Worm (Caenorhabditis elegans) whole organism, L4 larva: ENCODE measurements around the gene F22B7.3.

Source experiments
- F10B5.3 ChIP-seq: sonication (generic microtip); optimal IDR thresholded peaks from 2 replicates; lab custom pipeline; 2016; ENCODE audit warnings: mild to moderate bottlenecking, missing genetic modification characterization, missing compliant biosample characterization
- F49E8.2 ChIP-seq: sonication (generic microtip); optimal IDR thresholded peaks from 2 replicates; lab custom pipeline; 2016; ENCODE audit warnings: missing compliant biosample characterization, mild to moderate bottlenecking, missing genetic modification characterization, borderline replicate concordance
- T20F7.1 ChIP-seq: fragments of 200-800 bp; sonication (Bioruptor generic); optimal IDR thresholded peaks from 2 replicates; lab custom pipeline; 2018; ENCODE audit warnings: mild to moderate bottlenecking, missing genetic modification characterization, missing compliant biosample characterization
- ZK337.2 ChIP-seq: fragments of 200-800 bp; sonication (Bioruptor generic); IDR thresholded peaks from 2 replicates; pipeline ENCODE4 v1.3.6; 2022; ENCODE audit warnings: missing genetic modification reagents, missing genetic modification characterization, missing compliant biosample characterization
- aha-1 ChIP-seq: fragments of 150-350 bp; peaks from one replicate; lab custom pipeline; 2014; ENCODE audit warnings: missing biosample characterization, missing genetic modification characterization
- attf-4 ChIP-seq: sonication (generic microtip); optimal IDR thresholded peaks from 3 replicates; lab custom pipeline; 2017; ENCODE audit warnings: missing biosample characterization, missing genetic modification characterization
- ceh-20 ChIP-seq: fragments of 200-800 bp; sonication (Bioruptor generic); IDR thresholded peaks from 2 replicates; pipeline ENCODE4 v1.3.6; 2022; ENCODE audit warnings: missing genetic modification reagents, missing genetic modification characterization, missing compliant biosample characterization
- ceh-28 ChIP-seq: fragments of 150-350 bp; optimal IDR thresholded peaks from 2 replicates; lab custom pipeline; 2014; ENCODE audit warnings: missing biosample characterization, missing genetic modification reagents, missing genetic modification characterization
- ceh-44 ChIP-seq: fragments of 200-800 bp; sonication (Bioruptor generic); IDR thresholded peaks from 2 replicates; pipeline ENCODE4 v1.3.6; 2022; ENCODE audit warnings: missing genetic modification reagents, missing genetic modification characterization, missing compliant biosample characterization
- daf-16 ChIP-seq, 3 experiments: sonication (generic microtip); optimal IDR thresholded peaks; 2 replicates each; lab custom pipeline; 2016 to 2017; ENCODE audit warnings: missing genetic modification characterization in 3 of 3, missing genetic modification reagents in 3 of 3, mild to moderate bottlenecking in 2 of 3, missing compliant biosample characterization in 2 of 3, missing biosample characterization in 1 of 3, moderate library complexity in 1 of 3
- dmd-6 ChIP-seq: fragments of 200-800 bp; sonication (Bioruptor generic); IDR thresholded peaks from 2 replicates; pipeline ENCODE4 v1.3.6; 2022; ENCODE audit warnings: missing genetic modification reagents, missing genetic modification characterization, missing compliant biosample characterization
- dpl-1 ChIP-seq: fragments of 150-350 bp; optimal IDR thresholded peaks from 2 replicates; lab custom pipeline; 2014; ENCODE audit warnings: missing biosample characterization, missing genetic modification reagents, missing genetic modification characterization
- duxl-1 ChIP-seq: sonication (generic microtip); optimal IDR thresholded peaks from 2 replicates; lab custom pipeline; 2016; ENCODE audit warnings: mild to moderate bottlenecking, missing genetic modification characterization, moderate library complexity, missing compliant biosample characterization; ENCODE audit not compliant: poor library complexity
- dve-1 ChIP-seq: sonication (generic microtip); optimal IDR thresholded peaks from 2 replicates; lab custom pipeline; 2017; ENCODE audit warnings: antibody characterized with exemption, mild to moderate bottlenecking, missing genetic modification characterization, missing compliant biosample characterization; ENCODE audit not compliant: insufficient read depth
- hlh-11 ChIP-seq: fragments of 200-800 bp; sonication (Bioruptor generic); optimal IDR thresholded peaks from 2 replicates; lab custom pipeline; 2018; ENCODE audit warnings: mild to moderate bottlenecking, missing genetic modification characterization, missing compliant biosample characterization
- hlh-30 ChIP-seq: sonication (generic microtip); optimal IDR thresholded peaks from 2 replicates; lab custom pipeline; 2017; ENCODE audit warnings: antibody characterized with exemption, mild to moderate bottlenecking, missing genetic modification characterization, missing compliant biosample characterization; ENCODE audit not compliant: insufficient read depth
- lim-7 ChIP-seq: fragments of 200-800 bp; sonication (Bioruptor generic); IDR thresholded peaks from 2 replicates; pipeline ENCODE4 v1.3.6; 2022; ENCODE audit warnings: missing genetic modification characterization, missing compliant biosample characterization
- lin-1 ChIP-seq: fragments of 200-800 bp; sonication (Bioruptor generic); IDR thresholded peaks from 2 replicates; pipeline ENCODE4 v1.3.6; 2022; ENCODE audit warnings: missing genetic modification reagents, missing genetic modification characterization, missing compliant biosample characterization
- lin-15B ChIP-seq: fragments of 150-350 bp; sonication (generic microtip); optimal IDR thresholded peaks from 3 replicates; lab custom pipeline; 2014; ENCODE audit warnings: missing biosample characterization, missing genetic modification characterization
- lin-39 ChIP-seq: fragments of 150-350 bp; optimal IDR thresholded peaks from 2 replicates; lab custom pipeline; 2014; ENCODE audit warnings: missing biosample characterization, missing genetic modification reagents, missing genetic modification characterization
- lir-3 ChIP-seq: sonication (generic microtip); optimal IDR thresholded peaks from 2 replicates; lab custom pipeline; 2016; ENCODE audit warnings: mild to moderate bottlenecking, missing genetic modification characterization, missing compliant biosample characterization
- lsy-2 ChIP-seq, 2 experiments: fragments of 150-350 bp in 1 of 2; sonication (generic microtip) in 1 of 2; optimal IDR thresholded peaks; 2 replicates each; lab custom pipeline; 2014 to 2017; ENCODE audit warnings: missing biosample characterization in 2 of 2, missing genetic modification characterization in 2 of 2
- madf-5 ChIP-seq, 2 experiments: fragments of 200-800 bp; sonication (Bioruptor generic); IDR thresholded peaks; 2 replicates each; pipeline ENCODE4 v1.3.6; 2022; ENCODE audit warnings: missing compliant biosample characterization in 2 of 2, missing genetic modification characterization in 2 of 2
- mdl-1 ChIP-seq, 2 experiments: fragments of 150-350 bp in 1 of 2; sonication (generic microtip) in 1 of 2; optimal IDR thresholded peaks; 2 replicates each; lab custom pipeline; 2014 to 2017; ENCODE audit warnings: missing biosample characterization in 2 of 2, missing genetic modification characterization in 2 of 2
- mxl-2 ChIP-seq: fragments of 200-800 bp; sonication (Bioruptor generic); conservative IDR thresholded peaks from 2 replicates; pipeline ENCODE4 v1.3.6; 2022; ENCODE audit warnings: missing genetic modification reagents, missing genetic modification characterization, missing compliant biosample characterization
- nhr-10 ChIP-seq: fragments of 150-350 bp; optimal IDR thresholded peaks from 2 replicates; lab custom pipeline; 2014; ENCODE audit warnings: missing biosample characterization, missing genetic modification characterization
- nhr-11 ChIP-seq: fragments of 150-350 bp; optimal IDR thresholded peaks from 2 replicates; lab custom pipeline; 2014; ENCODE audit warnings: missing biosample characterization, missing genetic modification characterization
- nhr-237 ChIP-seq: sonication (generic microtip); optimal IDR thresholded peaks from 2 replicates; lab custom pipeline; 2017; ENCODE audit warnings: missing biosample characterization, missing genetic modification characterization
- nhr-28 ChIP-seq: fragments of 150-350 bp; optimal IDR thresholded peaks from 2 replicates; lab custom pipeline; 2014; ENCODE audit warnings: missing biosample characterization, missing genetic modification characterization
- nhr-42 ChIP-seq: fragments of 200-800 bp; sonication (Bioruptor generic); IDR thresholded peaks from 2 replicates; pipeline ENCODE4 v1.3.6; 2022; ENCODE audit warnings: missing genetic modification characterization, missing compliant biosample characterization
- nhr-48 ChIP-seq: sonication (generic microtip); optimal IDR thresholded peaks from 2 replicates; lab custom pipeline; 2016; ENCODE audit warnings: mild to moderate bottlenecking, missing genetic modification characterization, missing compliant biosample characterization
- nhr-76 ChIP-seq: fragments of 150-350 bp; optimal IDR thresholded peaks from 2 replicates; lab custom pipeline; 2014; ENCODE audit warnings: missing biosample characterization, missing genetic modification characterization
- pha-4 ChIP-seq, 2 experiments: fragments of 150-350 bp in 1 of 2; fragments of 200-800 bp in 1 of 2; sonication (Bioruptor generic) in 1 of 2; IDR thresholded peaks in 1 of 2; optimal IDR thresholded peaks in 1 of 2; 2 replicates each; pipeline versions ENCODE4 v1.3.6 to Lab custom; 2014 to 2022; ENCODE audit warnings: missing genetic modification characterization in 2 of 2, missing genetic modification reagents in 2 of 2, missing biosample characterization in 1 of 2, missing compliant biosample characterization in 1 of 2
- set-16 ChIP-seq: fragments of 200-800 bp; sonication (Bioruptor generic); IDR thresholded peaks from 2 replicates; pipeline ENCODE4 v1.3.6; 2022; ENCODE audit warnings: missing genetic modification reagents, missing genetic modification characterization, missing compliant biosample characterization
- spr-1 ChIP-seq: sonication (generic microtip); optimal IDR thresholded peaks from 2 replicates; lab custom pipeline; 2016; ENCODE audit warnings: mild to moderate bottlenecking, missing genetic modification characterization, missing compliant biosample characterization
- tra-1 ChIP-seq: fragments of 200-800 bp; sonication (Bioruptor generic); IDR thresholded peaks from 2 replicates; pipeline ENCODE4 v1.3.6; 2022; ENCODE audit warnings: missing genetic modification reagents, missing genetic modification characterization, missing compliant biosample characterization
- unc-62 ChIP-seq, 3 experiments: fragments of 150-350 bp in 1 of 3; sonication (generic microtip); optimal IDR thresholded peaks in 2 of 3; peaks in 1 of 3; 1 replicate in 1 of 3; 2 replicates in 2 of 3; lab custom pipeline; 2014 to 2017; ENCODE audit warnings: missing biosample characterization in 3 of 3, missing genetic modification characterization in 3 of 3, missing genetic modification reagents in 3 of 3, missing genotype in 1 of 3
- zag-1 ChIP-seq: fragments of 150-350 bp; optimal IDR thresholded peaks from 2 replicates; lab custom pipeline; 2014; ENCODE audit warnings: missing biosample characterization, missing genetic modification characterization
- zfp-3 ChIP-seq: fragments of 200-800 bp; sonication (Bioruptor generic); conservative IDR thresholded peaks from 2 replicates; pipeline ENCODE4 v1.3.6; 2022; ENCODE audit warnings: missing genetic modification reagents, missing genetic modification characterization, missing compliant biosample characterization

F22B7.3 gene

DNA sequence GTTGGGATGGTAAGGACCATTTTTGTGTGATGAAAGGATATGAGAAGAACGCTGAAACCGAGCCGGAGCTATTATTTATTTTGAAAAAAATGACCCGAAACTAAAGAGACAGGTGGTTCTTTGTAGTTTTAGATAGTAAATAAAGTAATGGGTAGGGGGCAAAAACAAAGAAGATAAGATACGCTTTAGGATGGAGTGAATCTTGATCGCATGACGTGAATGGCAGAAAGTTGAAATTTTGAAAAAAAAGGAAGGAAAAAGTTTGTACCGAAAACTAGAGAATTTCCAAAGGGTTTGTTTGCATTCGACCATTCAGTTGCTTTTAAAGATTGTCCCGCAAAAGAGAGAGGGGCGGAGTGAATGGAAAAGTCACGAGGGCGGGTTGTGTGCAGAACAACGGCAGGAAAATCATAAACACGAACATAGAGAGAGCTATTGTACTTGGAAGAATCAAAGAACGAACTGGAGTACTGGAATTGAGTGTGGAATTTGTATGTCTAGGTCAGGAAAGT, 5.2 kb downstream of the F22B7.3 start, which contains the start of gene F22B7.9:
TSS of gene F22B7.9 (minus strand) at position 51 of the 512 bp plus-strand sequence.
- TF ChIP-seq aha-1 (peak; percentile 83), hlh-30 (peak; percentile 65), nhr-237 (tag; lab: Kevin White, UChicago) (no peak), nhr-42 (GFP tag; lab: Robert Waterston, UW) (no peak), ceh-44 (GFP tag; lab: Robert Waterston, UW) (no peak), spr-1 (tag; lab: Kevin White, UChicago) (peak; percentile 2), pha-4 (GFP tag; IDR thresholded peaks at IDR 0.05; lab: Robert Waterston, UW) (no peak), pha-4 (tag; optimal IDR thresholded peaks at IDR 0.05; lab: Kevin White, UChicago) (peak; percentile 39), duxl-1 (no peak), nhr-28 (tag; lab: Kevin White, UChicago) (peak; percentile 38), daf-16 (GFP tag; optimal IDR thresholded peaks at IDR 0.05; lab: Kevin White, UChicago) (no peak), daf-16 (tag; optimal IDR thresholded peaks at IDR 0.05; lab: Kevin White, UChicago) (peak; percentile 67), dmd-6 (GFP tag; lab: Robert Waterston, UW) (peak; percentile 27; the same call in 1 of the 2 replicates), hlh-11 (tag; lab: Kevin White, UChicago) (peak; percentile 53), lir-3 (tag; lab: Kevin White, UChicago) (no peak), zfp-3 (GFP tag; lab: Robert Waterston, UW) (no peak), nhr-48 (tag; lab: Kevin White, UChicago) (peak; percentile 6), set-16 (GFP tag; lab: Robert Waterston, UW) (no peak), mdl-1 (tag; optimal IDR thresholded peaks at IDR 0.05; lab: Kevin White, UChicago) (peak in 1 of 2 experiments; percentile 39), ZK337.2 (GFP tag; lab: Robert Waterston, UW) (no peak), dve-1 (tag; lab: Kevin White, UChicago) (peak; percentile 70)

DNA sequence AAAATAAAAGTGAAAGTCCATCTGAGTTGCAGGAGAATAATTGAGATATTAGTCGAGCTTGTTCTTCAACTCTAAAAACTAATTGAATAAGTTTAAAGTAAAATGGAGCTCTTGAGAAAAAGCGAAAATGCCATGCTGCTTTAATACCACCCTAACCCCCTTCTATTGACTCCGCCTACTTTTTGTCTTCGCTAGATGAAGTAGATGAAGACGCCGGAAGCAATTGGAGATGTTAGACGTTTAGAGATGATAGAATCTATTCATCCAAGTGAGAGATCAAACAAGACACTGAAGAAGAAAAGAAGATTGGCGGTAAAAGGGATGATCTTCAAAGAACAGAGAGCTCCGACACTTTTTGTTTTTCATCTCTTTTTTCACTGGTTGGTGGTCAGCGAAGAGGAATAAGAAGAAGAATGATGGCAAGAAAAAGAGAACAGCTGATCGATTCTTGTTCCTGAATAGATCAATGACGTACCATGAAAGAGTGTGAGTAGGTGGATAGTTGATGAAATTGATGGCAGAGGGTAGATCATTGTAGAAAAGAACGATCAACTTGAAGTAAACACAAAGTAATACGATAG, 5.8 kb downstream of the F22B7.3 start:
- no peak for TF ChIP-seq dpl-1 (GFP tag; lab: Kevin White, UChicago)
- peak in 1 of 2 experiments; percentile 4 for TF ChIP-seq lsy-2 (tag; optimal IDR thresholded peaks at IDR 0.05; lab: Kevin White, UChicago)
- no peak for TF ChIP-seq lin-39 (tag; lab: Kevin White, UChicago)
- no peak for TF ChIP-seq zag-1 (tag; lab: Kevin White, UChicago)
- TF ChIP-seq nhr-11 (tag; lab: Kevin White, UChicago) = peak; percentile 23
- TF ChIP-seq F49E8.2 (tag; lab: Kevin White, UChicago) = no peak
- peak; percentile 6; the same call in 1 of the 2 replicates for TF ChIP-seq dmd-6 (GFP tag; lab: Robert Waterston, UW)
- no peak for TF ChIP-seq lin-1 (GFP tag; lab: Robert Waterston, UW)
- TF ChIP-seq ceh-20 = 0 out of 2 replicates have a peak, but pooled peaks have one; percentile 11
- TF ChIP-seq unc-62 (GFP tag; optimal IDR thresholded peaks at IDR 0.05 in 1 of 2; lab: Kevin White, UChicago) = peak in 1 of 2 experiments; percentile 37
- TF ChIP-seq unc-62 (tag; optimal IDR thresholded peaks at IDR 0.05; lab: Kevin White, UChicago) = no peak

DNA sequence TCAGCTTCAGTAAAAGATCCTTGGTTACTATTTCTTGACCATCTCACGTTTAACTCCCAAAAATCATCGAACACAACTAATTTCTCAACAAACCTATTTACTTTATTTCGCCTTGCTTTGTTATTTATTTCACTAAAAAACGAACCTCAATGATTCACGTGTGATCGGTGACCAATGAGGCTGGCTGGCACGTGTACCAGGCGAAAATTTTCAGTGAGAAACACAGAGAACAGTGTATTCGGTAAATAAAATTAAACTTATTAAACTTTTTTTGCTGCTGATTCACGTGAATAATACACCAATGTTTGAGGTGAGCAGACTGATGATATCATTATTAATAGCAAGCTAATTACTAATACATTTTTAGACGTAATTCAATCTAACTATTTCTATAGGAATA, 6.7 kb downstream of the F22B7.3 start:
- no peak for TF ChIP-seq ceh-28 (tag; lab: Kevin White, UChicago)
- TF ChIP-seq nhr-10 (tag; lab: Kevin White, UChicago) = no peak
- peak; percentile 22 for TF ChIP-seq nhr-48 (tag; lab: Kevin White, UChicago)
- peak; percentile 30; the same call in 1 of the 2 replicates for TF ChIP-seq dmd-6 (GFP tag; lab: Robert Waterston, UW)
- peak; percentile 6 for TF ChIP-seq T20F7.1 (GFP tag; lab: Kevin White, UChicago)
- no peak for TF ChIP-seq lim-7 (GFP tag; lab: Robert Waterston, UW)
- no peak for TF ChIP-seq nhr-28 (tag; lab: Kevin White, UChicago)
- TF ChIP-seq tra-1 = no peak
- no peak for TF ChIP-seq madf-5 (GFP tag; IDR thresholded peaks at IDR 0.05; lab: Robert Waterston, UW)
- peak; percentile 59 for TF ChIP-seq hlh-30
- TF ChIP-seq F10B5.3 = no peak
- no peak for TF ChIP-seq attf-4 (tag; lab: Kevin White, UChicago)
- 0 out of 2 replicates have a peak, but pooled peaks have one; percentile 41 for TF ChIP-seq mxl-2 (GFP tag; lab: Robert Waterston, UW)
- no peak for TF ChIP-seq zag-1 (tag; lab: Kevin White, UChicago)
- TF ChIP-seq nhr-76 (tag; lab: Kevin White, UChicago) = no peak
- TF ChIP-seq lin-15B (tag; lab: Kevin White, UChicago) = no peak
